Fruit fly (Drosophila melanogaster): ENCODE measurements around the gene CG8031.

CG8031 gene

DNA sequence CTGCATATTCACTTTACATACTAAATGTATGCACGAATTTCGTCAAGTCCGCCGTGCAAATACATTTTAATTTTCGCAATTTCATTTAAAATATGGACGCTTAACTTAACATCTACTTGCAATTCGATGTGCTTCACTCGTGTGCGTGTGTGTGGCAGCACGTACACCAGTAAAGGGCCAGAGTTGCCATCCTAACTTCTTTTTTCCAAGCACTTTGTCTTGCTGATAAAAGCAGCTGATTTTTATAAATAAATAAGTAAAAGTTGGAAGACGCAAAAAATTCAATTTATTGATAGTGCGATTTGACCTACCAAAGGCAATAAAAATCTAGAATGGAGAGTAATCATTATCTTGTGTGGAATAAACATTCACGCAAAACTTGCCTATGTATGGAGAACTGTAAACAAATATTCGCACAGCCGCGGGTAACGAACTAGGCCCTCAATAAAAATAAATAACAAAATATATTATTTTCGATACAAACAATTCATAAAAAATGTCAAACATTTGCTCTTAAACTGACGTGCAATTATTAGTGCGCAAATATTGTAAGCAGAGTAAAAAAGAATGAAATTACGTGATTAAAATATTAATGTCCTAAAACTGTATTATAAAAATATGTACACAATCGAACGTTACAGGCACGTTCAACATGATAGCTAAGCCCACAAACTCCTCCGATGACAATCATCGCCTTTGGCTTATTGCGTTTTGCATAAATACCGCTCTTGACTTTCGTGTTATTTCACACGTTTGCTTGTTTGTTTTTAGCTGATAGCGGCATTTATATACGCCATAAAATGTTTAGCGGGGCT, 28.7 kb downstream of the CG8031 start (continued):
- TF ChIP-seq NFAT (GFP tag; IDR thresholded peaks at IDR 0.05): peak; percentile 52; the same call in 1 of the 2 replicates
- TF ChIP-seq CG9215 (GFP tag; IDR thresholded peaks at IDR 0.05): peak; percentile 68
- peak; percentile 55 for TF ChIP-seq Nf-YC (tag; optimal IDR thresholded peaks at IDR 0.05)
- peak; percentile 70 for TF ChIP-seq unpg (GFP tag; optimal IDR thresholded peaks at IDR 0.05)
- TF ChIP-seq gsb (GFP tag; IDR thresholded peaks at IDR 0.05): peak; percentile 61
- TF ChIP-seq CG10979 (tag; optimal IDR thresholded peaks at IDR 0.05): peak; percentile 57
- peak in 1 of 2 experiments; percentile 83 for TF ChIP-seq Hr51 (GFP tag; optimal IDR thresholded peaks at IDR 0.05)
- peak; percentile 41 for TF ChIP-seq CG12104 (GFP tag; optimal IDR thresholded peaks at IDR 0.05)
- TF ChIP-seq sima (GFP tag; optimal IDR thresholded peaks at IDR 0.05): no peak
- peak; percentile 35 for TF ChIP-seq Camta (GFP tag; optimal IDR thresholded peaks at IDR 0.05)
- TF ChIP-seq fu2 (GFP tag; optimal IDR thresholded peaks at IDR 0.05): no peak
- peak; percentile 80 for TF ChIP-seq CG1233 (GFP tag; optimal IDR thresholded peaks at IDR 0.05)
- peak; percentile 34 for TF ChIP-seq CG4424 (GFP tag; optimal IDR thresholded peaks at IDR 0.05)
- peak; percentile 75 for TF ChIP-seq Sox102F (GFP tag; optimal IDR thresholded peaks at IDR 0.05)
- peak in 1 of 2 experiments; percentile 4 for TF ChIP-seq Pdp1 (GFP tag; optimal IDR thresholded peaks at IDR 0.05)
- TF ChIP-seq CG9817 (tag; optimal IDR thresholded peaks at IDR 0.05): peak; percentile 70
- TF ChIP-seq Fer2 (tag; optimal IDR thresholded peaks at IDR 0.05): peak; percentile 5
- 0 out of 2 replicates have a peak, but pooled peaks have one; percentile 33 for TF ChIP-seq CG7372 (GFP tag; IDR thresholded peaks at IDR 0.05)
- peak; percentile 70 for TF ChIP-seq Drgx (GFP tag; IDR thresholded peaks at IDR 0.05)
- peak; percentile 15; the same call in 1 of the 3 replicates for TF ChIP-seq CG11456 (GFP tag; IDR thresholded peaks at IDR 0.05)
- TF ChIP-seq sd (tag; optimal IDR thresholded peaks at IDR 0.05): peak; percentile 91
- TF ChIP-seq CG11723 (GFP tag; optimal IDR thresholded peaks at IDR 0.05): peak; percentile 52
- peak; percentile 15; the same call in 1 of the 2 replicates for TF ChIP-seq E2f2 (GFP tag; IDR thresholded peaks at IDR 0.05)
- TF ChIP-seq CG14441 (GFP tag; IDR thresholded peaks at IDR 0.05): peak; percentile 37; the same call in 1 of the 2 replicates
- TF ChIP-seq CG3281 (GFP tag; optimal IDR thresholded peaks at IDR 0.05): peak; percentile 91
- TF ChIP-seq cas (GFP tag; IDR thresholded peaks at IDR 0.05): 0 out of 2 replicates have a peak, but pooled peaks have one; percentile 10
- TF ChIP-seq CG12942 (GFP tag; optimal IDR thresholded peaks at IDR 0.05): peak; percentile 20
- TF ChIP-seq CG31441 (GFP tag; IDR thresholded peaks at IDR 0.05): peak; percentile 63; the same call in 1 of the 2 replicates
- TF ChIP-seq tap (tag; optimal IDR thresholded peaks at IDR 0.05): peak; percentile 27
- TF ChIP-seq sob (GFP tag; IDR thresholded peaks at IDR 0.05): peak; percentile 57; the same call in 1 of the 2 replicates
- TF ChIP-seq tgo (GFP tag; IDR thresholded peaks at IDR 0.05): peak; percentile 43; the same call in 1 of the 3 replicates
- no peak for TF ChIP-seq CG8089 (GFP tag; optimal IDR thresholded peaks at IDR 0.05)
- peak; percentile 77 for TF ChIP-seq az2 (GFP tag; optimal IDR thresholded peaks at IDR 0.05)
- peak; percentile 77 for TF ChIP-seq CG13775 (GFP tag; optimal IDR thresholded peaks at IDR 0.05)
- no peak for TF ChIP-seq ac (GFP tag; optimal IDR thresholded peaks at IDR 0.05)
- peak; percentile 14 for TF ChIP-seq trem (tag; optimal IDR thresholded peaks at IDR 0.05)
- TF ChIP-seq Chrac-16 (GFP tag; optimal IDR thresholded peaks at IDR 0.05): peak; percentile 39
- no peak for TF ChIP-seq Opbp (GFP tag; IDR thresholded peaks at IDR 0.05; ENCODE audit: partially characterized antibody)
- no peak; the same call in 1 of the 3 replicates for TF ChIP-seq croc (GFP tag; conservative IDR thresholded peaks at IDR 0.05)
- TF ChIP-seq ttk (GFP tag; IDR thresholded peaks at IDR 0.05): 0 out of 2 replicates have a peak, but pooled peaks have one; percentile 20
- TF ChIP-seq CG6689 (GFP tag; IDR thresholded peaks at IDR 0.05): peak; percentile 45
- peak; percentile 37 for TF ChIP-seq vvl (GFP tag; IDR thresholded peaks at IDR 0.05)
- TF ChIP-seq Optix (GFP tag; IDR thresholded peaks at IDR 0.05): 0 out of 3 replicates have a peak, but pooled peaks have one; percentile 5
- no peak for TF ChIP-seq YL-1 (GFP tag; optimal IDR thresholded peaks at IDR 0.05)
- TF ChIP-seq CG6654 (GFP tag; optimal IDR thresholded peaks at IDR 0.05): peak; percentile 5
- peak; percentile 78 for TF ChIP-seq CG11504 (tag; optimal IDR thresholded peaks at IDR 0.05)
- peak; percentile 63 for TF ChIP-seq CG2712 (tag; optimal IDR thresholded peaks at IDR 0.05)
- 0 out of 2 replicates have a peak, but pooled peaks have one; percentile 7 for TF ChIP-seq sens-2 (GFP tag; IDR thresholded peaks at IDR 0.05)
